Fruit fly (Drosophila melanogaster): ENCODE data around the gene CG31111.
A peak's percentile ranks its signal among the peaks of the same experiment; 100 is the strongest.

Gene CG31111

dm6 chr3R:25069569-25069968 is 13.6 kb upstream of the CG31111 start, which contains the start of the genes Stt3B and CG11839 (continued):
- peak; percentile 84 for TF ChIP-seq CG13624 (GFP tag; optimal IDR thresholded peaks at IDR 0.05)
- peak; percentile 59 for TF ChIP-seq PHDP (tag; optimal IDR thresholded peaks at IDR 0.05)
- peak; percentile 24 for TF ChIP-seq nom (GFP tag; optimal IDR thresholded peaks at IDR 0.05)
- TF ChIP-seq usp (GFP tag; optimal IDR thresholded peaks at IDR 0.05), result no peak
- TF ChIP-seq ftz-f1 (GFP tag; optimal IDR thresholded peaks at IDR 0.05), result peak; percentile 25
- TF ChIP-seq Lim3 (GFP tag; IDR thresholded peaks at IDR 0.05), result no peak
- peak; percentile 66; the same call in 2 of the 3 replicates for TF ChIP-seq CG7963 (GFP tag; IDR thresholded peaks at IDR 0.05; ENCODE audit: partially characterized antibody)
- TF ChIP-seq crp (GFP tag; optimal IDR thresholded peaks at IDR 0.05), result peak in 1 of 2 experiments; percentile 43
- TF ChIP-seq Dad (GFP tag; optimal IDR thresholded peaks at IDR 0.05), result peak; percentile 72
- no peak; the same call in 2 of the 3 replicates for TF ChIP-seq ase (GFP tag; IDR thresholded peaks at IDR 0.05)
- TF ChIP-seq CG6654 (GFP tag; optimal IDR thresholded peaks at IDR 0.05), result no peak
- no peak for TF ChIP-seq CG31365 (tag; optimal IDR thresholded peaks at IDR 0.05)
- no peak for TF ChIP-seq sim (GFP tag; IDR thresholded peaks at IDR 0.05)
- TF ChIP-seq B-H1 (GFP tag; IDR thresholded peaks at IDR 0.05), result peak; percentile 24; the same call in 1 of the 3 replicates
- peak; percentile 69 for TF ChIP-seq maf-S (GFP tag; optimal IDR thresholded peaks at IDR 0.05)
- TF ChIP-seq pum (GFP tag; optimal IDR thresholded peaks at IDR 0.05), result peak; percentile 68
- no peak for TF ChIP-seq wek (GFP tag; optimal IDR thresholded peaks at IDR 0.05)
- TF ChIP-seq hbn (GFP tag; IDR thresholded peaks at IDR 0.05; ENCODE audit: partially characterized antibody), result peak; percentile 92
- TF ChIP-seq CG4360 (GFP tag; IDR thresholded peaks at IDR 0.05), result no peak
- peak; percentile 91 for TF ChIP-seq CG30020 (tag; optimal IDR thresholded peaks at IDR 0.05)
- TF ChIP-seq CG3407 (GFP tag; optimal IDR thresholded peaks at IDR 0.05), result peak; percentile 6
- peak; percentile 66 for TF ChIP-seq az2 (GFP tag; optimal IDR thresholded peaks at IDR 0.05)
- TF ChIP-seq btn (GFP tag; optimal IDR thresholded peaks at IDR 0.05), result peak; percentile 43
- TF ChIP-seq tio (GFP tag; optimal IDR thresholded peaks at IDR 0.05), result no peak
- peak; percentile 21 for TF ChIP-seq CG1233 (GFP tag; optimal IDR thresholded peaks at IDR 0.05)
- peak; percentile 1 for TF ChIP-seq CG17912 (GFP tag; optimal IDR thresholded peaks at IDR 0.05)
- peak; percentile 69 for TF ChIP-seq ato (GFP tag; IDR thresholded peaks at IDR 0.05; ENCODE audit: partially characterized antibody)
- TF ChIP-seq wor (GFP tag; IDR thresholded peaks at IDR 0.05), result no peak
- TF ChIP-seq nmo (GFP tag; optimal IDR thresholded peaks at IDR 0.05), result peak; percentile 88
- TF ChIP-seq CG2678 (tag; optimal IDR thresholded peaks at IDR 0.05), result no peak
- no peak for TF ChIP-seq ewg (GFP tag; optimal IDR thresholded peaks at IDR 0.05)
- TF ChIP-seq dimm (GFP tag; IDR thresholded peaks at IDR 0.05), result no peak
- TF ChIP-seq nerfin-1 (tag; optimal IDR thresholded peaks at IDR 0.05), result peak; percentile 72
- TF ChIP-seq CG1529 (GFP tag; optimal IDR thresholded peaks at IDR 0.05), result no peak
- peak; percentile 17; the same call in 1 of the 3 replicates for TF ChIP-seq CG2889 (GFP tag; IDR thresholded peaks at IDR 0.05)
- no peak for TF ChIP-seq h (optimal IDR thresholded peaks at IDR 0.05)
- TF ChIP-seq CG10147 (GFP tag; optimal IDR thresholded peaks at IDR 0.05), result no peak
- TF ChIP-seq CG17385 (GFP tag; optimal IDR thresholded peaks at IDR 0.05), result no peak
- peak; percentile 74 for TF ChIP-seq crc (GFP tag; optimal IDR thresholded peaks at IDR 0.05)
- TF ChIP-seq zen (tag; optimal IDR thresholded peaks at IDR 0.05), result peak; percentile 48
- no peak for TF ChIP-seq Lpt (GFP tag; optimal IDR thresholded peaks at IDR 0.05)
- TF ChIP-seq Trl (optimal IDR thresholded peaks at IDR 0.05), result no peak
- peak; percentile 84 for TF ChIP-seq Trl (GFP tag; optimal IDR thresholded peaks at IDR 0.05)
- TF ChIP-seq emc (GFP tag; optimal IDR thresholded peaks at IDR 0.05), result peak; percentile 35
- TF ChIP-seq inv (GFP tag; IDR thresholded peaks at IDR 0.05; ENCODE audit: partially characterized antibody), result peak; percentile 89
- no peak for TF ChIP-seq Dek (tag; optimal IDR thresholded peaks at IDR 0.05)
- peak; percentile 58 for TF ChIP-seq dm (GFP tag; optimal IDR thresholded peaks at IDR 0.05)
- peak; percentile 88 for TF ChIP-seq CG30403 (GFP tag; optimal IDR thresholded peaks at IDR 0.05)
- no peak for TF ChIP-seq kni (GFP tag; optimal IDR thresholded peaks at IDR 0.05)
- 0 out of 3 replicates have a peak, but pooled peaks have one; percentile 29 for TF ChIP-seq CG2199 (GFP tag; IDR thresholded peaks at IDR 0.05)
- no peak for TF ChIP-seq Poxn (GFP tag; IDR thresholded peaks at IDR 0.05)
